Fruit fly (Drosophila melanogaster) whole organism, embryonic: Measurements from ENCODE around the gene CG15023.

Experiments used
- CG10462 ChIP-seq: fragments of 200-800 bp; sonication (Bioruptor generic); optimal IDR thresholded peaks from 2 replicates; lab custom pipeline; 2016; ENCODE audit warnings: missing biosample characterization, missing genetic modification characterization
- CG12299 ChIP-seq: fragments of 200-800 bp; sonication (Bioruptor generic); optimal IDR thresholded peaks from 2 replicates; lab custom pipeline; 2018; ENCODE audit warnings: missing biosample characterization, mild to moderate bottlenecking, missing genetic modification characterization
- CG13296 ChIP-seq: fragments of 200-800 bp; sonication (Bioruptor generic); optimal IDR thresholded peaks from 3 replicates; lab custom pipeline; 2018; ENCODE audit warnings: missing biosample characterization, mild to moderate bottlenecking, missing genetic modification characterization
- CG13775 ChIP-seq: fragments of 200-800 bp; sonication (Bioruptor generic); optimal IDR thresholded peaks from 3 replicates; lab custom pipeline; 2017; ENCODE audit warnings: missing biosample characterization, mild to moderate bottlenecking, missing genetic modification characterization
- CG16815 ChIP-seq: fragments of 200-800 bp; sonication (Bioruptor generic); optimal IDR thresholded peaks from 3 replicates; lab custom pipeline; 2017; ENCODE audit warnings: missing biosample characterization, mild to moderate bottlenecking, missing genetic modification characterization
- CG17186 ChIP-seq: fragments of 200-800 bp; sonication (Bioruptor generic); optimal IDR thresholded peaks from 3 replicates; lab custom pipeline; 2017; ENCODE audit warnings: missing biosample characterization, missing genetic modification reagents, missing genetic modification characterization
- CG17568 ChIP-seq: fragments of 200-800 bp; sonication (Bioruptor generic); optimal IDR thresholded peaks from 2 replicates; lab custom pipeline; 2018; ENCODE audit warnings: missing biosample characterization, mild to moderate bottlenecking, missing genetic modification characterization, moderate library complexity
- CG2712 ChIP-seq: fragments of 200-800 bp; optimal IDR thresholded peaks from 3 replicates; lab custom pipeline; 2019; ENCODE audit warnings: missing biosample characterization, mild to moderate bottlenecking, missing genetic modification characterization, moderate library complexity
- CG3065 ChIP-seq: fragments of 200-800 bp; sonication (Bioruptor generic); optimal IDR thresholded peaks from 2 replicates; lab custom pipeline; 2016; ENCODE audit warnings: missing biosample characterization, missing genetic modification characterization
- CG31224 ChIP-seq: fragments of 200-800 bp; sonication (Bioruptor generic); IDR thresholded peaks from 2 replicates; pipeline ENCODE4 v1.3.6; 2022; ENCODE audit warnings: missing biosample characterization, missing genetic modification characterization
- CG3726 ChIP-seq: fragments of 200-800 bp; sonication (Bioruptor generic); IDR thresholded peaks from 3 replicates; pipeline ENCODE4, ENCODE4 v1.3.6; 2022; ENCODE audit warnings: missing biosample characterization, missing genetic modification characterization
- CG4854 ChIP-seq: fragments of 200-800 bp; sonication (Bioruptor generic); optimal IDR thresholded peaks from 2 replicates; lab custom pipeline; 2016; ENCODE audit warnings: missing biosample characterization, missing genetic modification characterization, inconsistent platforms
- CG6683 ChIP-seq: fragments of 200-800 bp; sonication (Bioruptor generic); optimal IDR thresholded peaks from 2 replicates; lab custom pipeline; 2017; ENCODE audit warnings: missing biosample characterization, mild to moderate bottlenecking, missing genetic modification characterization, missing genetic modification reagents
- CG6791 ChIP-seq: fragments of 200-800 bp; sonication (Bioruptor generic); IDR thresholded peaks from 3 replicates; pipeline ENCODE4 v1.3.6; 2022; ENCODE audit warnings: missing biosample characterization, missing genetic modification characterization; ENCODE audit not compliant: partially characterized antibody
- CG6813 ChIP-seq: fragments of 200-800 bp; sonication (Bioruptor generic); optimal IDR thresholded peaks from 2 replicates; lab custom pipeline; 2017; ENCODE audit warnings: missing biosample characterization, missing genetic modification characterization, mild to moderate bottlenecking, moderate library complexity, missing genetic modification reagents
- CG9437 ChIP-seq: fragments of 200-800 bp; sonication (Bioruptor generic); optimal IDR thresholded peaks from 2 replicates; lab custom pipeline; 2018; ENCODE audit warnings: missing biosample characterization, mild to moderate bottlenecking, missing genetic modification characterization
- CG9727 ChIP-seq: fragments of 200-800 bp; sonication (Bioruptor generic); optimal IDR thresholded peaks from 3 replicates; lab custom pipeline; 2017; ENCODE audit warnings: missing biosample characterization, mild to moderate bottlenecking, missing genetic modification characterization
- CG9932 ChIP-seq: fragments of 200-800 bp; sonication (Bioruptor generic); IDR thresholded peaks from 2 replicates; pipeline ENCODE4 v1.3.6; 2022; ENCODE audit warnings: missing biosample characterization, missing genetic modification characterization
- ERR ChIP-seq: fragments of 200-800 bp; sonication (Bioruptor generic); optimal IDR thresholded peaks from 2 replicates; lab custom pipeline; 2016; ENCODE audit warnings: missing biosample characterization, missing genetic modification characterization
- H15 ChIP-seq: fragments of 200-800 bp; sonication (Bioruptor generic); IDR thresholded peaks from 3 replicates; pipeline ENCODE4 v1.3.6; 2022; ENCODE audit warnings: missing biosample characterization, missing genetic modification characterization
- HLHmδ ChIP-seq: fragments of 200-800 bp; sonication (Bioruptor generic); optimal IDR thresholded peaks from 2 replicates; lab custom pipeline; 2018; ENCODE audit warnings: missing biosample characterization, mild to moderate bottlenecking, missing genetic modification characterization, moderate library complexity
- HmgZ ChIP-seq: fragments of 200-800 bp; sonication (Bioruptor generic); optimal IDR thresholded peaks from 2 replicates; lab custom pipeline; 2018; ENCODE audit warnings: missing biosample characterization, mild to moderate bottlenecking, missing genetic modification characterization
- Lim3 ChIP-seq: fragments of 200-800 bp; sonication (Bioruptor generic); IDR thresholded peaks from 2 replicates; pipeline ENCODE4 v1.3.6; 2022; ENCODE audit warnings: missing biosample characterization, missing genetic modification characterization
- Lpt ChIP-seq: fragments of >200 bp; optimal IDR thresholded peaks from 2 replicates; lab custom pipeline; 2018; ENCODE audit warnings: missing biosample characterization, missing genetic modification characterization
- Mes4 ChIP-seq: fragments of 200-800 bp; sonication (Bioruptor generic); optimal IDR thresholded peaks from 2 replicates; lab custom pipeline; 2016; ENCODE audit warnings: missing biosample characterization, missing genetic modification characterization
- NK7.1 ChIP-seq: fragments of 200-800 bp; sonication (Bioruptor generic); optimal IDR thresholded peaks from 3 replicates; lab custom pipeline; 2016; ENCODE audit warnings: missing biosample characterization, missing genetic modification characterization
- Sin3A ChIP-seq: fragments of >200 bp; optimal IDR thresholded peaks from 2 replicates; lab custom pipeline; 2018
- ab ChIP-seq: fragments of 200-800 bp; sonication (Bioruptor generic); optimal IDR thresholded peaks from 2 replicates; lab custom pipeline; 2016; ENCODE audit warnings: missing biosample characterization, missing genetic modification characterization
- az2 ChIP-seq: fragments of 200-800 bp; sonication (Bioruptor generic); optimal IDR thresholded peaks from 3 replicates; lab custom pipeline; 2016; ENCODE audit warnings: missing biosample characterization, missing genetic modification characterization
- bbx ChIP-seq: fragments of 200-800 bp; sonication (Bioruptor generic); IDR thresholded peaks from 2 replicates; pipeline ENCODE4 v1.3.6; 2022; ENCODE audit warnings: missing biosample characterization, missing genetic modification characterization; ENCODE audit not compliant: partially characterized antibody
- caup ChIP-seq: fragments of 200-800 bp; sonication (Bioruptor generic); optimal IDR thresholded peaks from 3 replicates; lab custom pipeline; 2017; ENCODE audit warnings: missing biosample characterization, mild to moderate bottlenecking, missing genetic modification characterization, moderate library complexity; ENCODE audit not compliant: severe bottlenecking
- ci ChIP-seq: fragments of 200-800 bp; sonication (Bioruptor generic); IDR thresholded peaks from 3 replicates; pipeline ENCODE4 v1.3.6; 2022; ENCODE audit warnings: missing biosample characterization, missing genetic modification characterization
- crc ChIP-seq: fragments of 200-800 bp; sonication (Bioruptor generic); optimal IDR thresholded peaks from 2 replicates; lab custom pipeline; 2016; ENCODE audit warnings: missing biosample characterization, missing genetic modification characterization
- croc ChIP-seq: fragments of 200-800 bp; sonication (Bioruptor generic); conservative IDR thresholded peaks from 3 replicates; pipeline ENCODE4 v1.3.6; 2022; ENCODE audit warnings: missing biosample characterization, missing genetic modification characterization
- da ChIP-seq: fragments of 200-800 bp; sonication (Bioruptor generic); optimal IDR thresholded peaks from 2 replicates; lab custom pipeline; 2016; ENCODE audit warnings: missing biosample characterization, missing genetic modification characterization
- dati ChIP-seq: fragments of 200-800 bp; sonication (Bioruptor generic); IDR thresholded peaks from 2 replicates; pipeline ENCODE4 v1.3.6; 2022; ENCODE audit warnings: missing biosample characterization, missing genetic modification characterization
- dimm ChIP-seq: fragments of 200-800 bp; sonication (Bioruptor generic); IDR thresholded peaks from 2 replicates; pipeline ENCODE4 v1.3.6; 2022; ENCODE audit warnings: missing biosample characterization, missing genetic modification characterization
- dysf ChIP-seq: fragments of 200-800 bp; sonication (Bioruptor generic); IDR thresholded peaks from 3 replicates; pipeline ENCODE4 v1.3.6; 2022; ENCODE audit warnings: missing biosample characterization, missing genetic modification characterization
- ems ChIP-seq: fragments of 200-800 bp; sonication (Bioruptor generic); optimal IDR thresholded peaks from 3 replicates; lab custom pipeline; 2016; ENCODE audit warnings: missing biosample characterization, missing genetic modification characterization
- gce ChIP-seq: fragments of 200-800 bp; sonication (Bioruptor generic); IDR thresholded peaks from 3 replicates; pipeline ENCODE4 v1.3.6; 2022; ENCODE audit warnings: missing biosample characterization, missing genetic modification characterization
- jing ChIP-seq: fragments of 200-800 bp; sonication (Bioruptor generic); optimal IDR thresholded peaks from 2 replicates; lab custom pipeline; 2018; ENCODE audit warnings: missing biosample characterization, mild to moderate bottlenecking, missing genetic modification characterization
- klu ChIP-seq: fragments of 200-800 bp; sonication (Bioruptor generic); IDR thresholded peaks from 2 replicates; pipeline ENCODE4 v1.3.6; 2022; ENCODE audit warnings: missing biosample characterization, missing genetic modification characterization
- pnt ChIP-seq: fragments of 200-800 bp; sonication (Bioruptor generic); optimal IDR thresholded peaks from 3 replicates; lab custom pipeline; 2016; ENCODE audit warnings: missing biosample characterization, missing genetic modification characterization
- prd ChIP-seq, 3 experiments: fragments of >200 bp in 2 of 3; fragments of 200-800 bp in 1 of 3; sonication (Bioruptor generic) in 1 of 3; optimal IDR thresholded peaks in 2 of 3; IDR thresholded peaks in 1 of 3; 2 replicates in 2 of 3; 3 replicates in 1 of 3; pipeline versions ENCODE4 v1.3.6 to Lab custom; 2017 to 2022; ENCODE audit warnings: missing biosample characterization in 1 of 3, missing genetic modification characterization in 1 of 3
- pros ChIP-seq: fragments of 200-800 bp; sonication (Bioruptor generic); optimal IDR thresholded peaks from 3 replicates; lab custom pipeline; 2019; ENCODE audit warnings: missing biosample characterization, mild to moderate bottlenecking, missing genetic modification characterization, moderate library complexity
- pum ChIP-seq: fragments of 200-800 bp; sonication (Bioruptor generic); optimal IDR thresholded peaks from 2 replicates; lab custom pipeline; 2016; ENCODE audit warnings: missing biosample characterization, missing genetic modification characterization
- salm ChIP-seq: fragments of 200-800 bp; sonication (Bioruptor generic); optimal IDR thresholded peaks from 2 replicates; lab custom pipeline; 2018; ENCODE audit warnings: missing biosample characterization, mild to moderate bottlenecking, missing genetic modification characterization
- schlank ChIP-seq: fragments of 200-800 bp; sonication (Bioruptor generic); optimal IDR thresholded peaks from 2 replicates; lab custom pipeline; 2018; ENCODE audit warnings: missing biosample characterization, mild to moderate bottlenecking, missing genetic modification characterization
- ssp ChIP-seq: fragments of 200-800 bp; sonication (Bioruptor generic); IDR thresholded peaks from 2 replicates; pipeline ENCODE4 v1.3.6; 2022; ENCODE audit warnings: missing biosample characterization, missing genetic modification characterization
- zen2 ChIP-seq: fragments of 200-800 bp; sonication (Bioruptor generic); IDR thresholded peaks from 3 replicates; pipeline ENCODE4 v1.3.6; 2022; ENCODE audit warnings: missing biosample characterization, missing genetic modification characterization; ENCODE audit not compliant: partially characterized antibody
- zf30C ChIP-seq: fragments of 200-800 bp; sonication (Bioruptor generic); optimal IDR thresholded peaks from 3 replicates; lab custom pipeline; 2018; ENCODE audit warnings: missing biosample characterization, mild to moderate bottlenecking, missing genetic modification characterization

The CG15023 gene

dm6 chr3L:4461454-4462045, at the start of gene CG15023 (continued):
- TF ChIP-seq CG4854 (GFP tag; lab: Kevin White, UChicago) (no peak), caup (GFP tag; lab: Kevin White, UChicago) (no peak), CG13296 (GFP tag; lab: Kevin White, UChicago) (peak; percentile 61), CG6791 (GFP tag; lab: Robert Waterston, UW) (no peak), pum (no peak), H15 (GFP tag; lab: Robert Waterston, UW) (no peak), CG3726 (no peak), CG12299 (tag; lab: Kevin White, UChicago) (no peak), ab (GFP tag; lab: Kevin White, UChicago) (no peak), crc (GFP tag; lab: Kevin White, UChicago) (no peak), schlank (tag; lab: Kevin White, UChicago) (no peak), Mes4 (GFP tag; lab: Kevin White, UChicago) (no peak), gce (GFP tag; lab: Robert Waterston, UW) (no peak), Lim3 (GFP tag; lab: Robert Waterston, UW) (no peak), jing (GFP tag; lab: Kevin White, UChicago) (no peak), dati (GFP tag; lab: Robert Waterston, UW) (no peak), NK7.1 (no peak), Lpt (GFP tag; lab: Kevin White, UChicago) (no peak), HLHmδ (no peak), prd (optimal IDR thresholded peaks at IDR 0.05; lab: Kevin White, UChicago) (no peak), prd (GFP tag; IDR thresholded peaks at IDR 0.05; lab: Robert Waterston, UW) (0 out of 3 replicates have a peak, but pooled peaks have one; percentile 21), CG9932 (GFP tag; lab: Robert Waterston, UW) (no peak), CG17186 (no peak), ems (GFP tag; lab: Kevin White, UChicago) (no peak), pnt (GFP tag; lab: Kevin White, UChicago) (no peak), salm (tag; lab: Kevin White, UChicago) (no peak), az2 (no peak), CG13775 (no peak), CG6813 (GFP tag; lab: Kevin White, UChicago) (no peak), klu (GFP tag; lab: Robert Waterston, UW) (no peak), Sin3A (no peak), CG9727 (no peak), dimm (GFP tag; lab: Robert Waterston, UW) (no peak), dysf (GFP tag; lab: Robert Waterston, UW) (peak; percentile 69; the same call in 2 of the 3 replicates), croc (GFP tag; lab: Robert Waterston, UW) (no peak), ERR (GFP tag; lab: Kevin White, UChicago) (no peak), bbx (GFP tag; lab: Robert Waterston, UW) (no peak), CG31224 (GFP tag; lab: Robert Waterston, UW) (no peak), CG16815 (no peak), CG17568 (GFP tag; lab: Kevin White, UChicago) (peak; percentile 17), zf30C (no peak), da (no peak), ssp (GFP tag; lab: Robert Waterston, UW) (peak; percentile 24; the same call in 1 of the 2 replicates), pros (GFP tag; lab: Kevin White, UChicago) (no peak), CG3065 (GFP tag; lab: Kevin White, UChicago) (no peak), HmgZ (tag; lab: Kevin White, UChicago) (no peak), ci (GFP tag; lab: Robert Waterston, UW) (0 out of 3 replicates have a peak, but pooled peaks have one; percentile 36), CG10462 (GFP tag; lab: Kevin White, UChicago) (no peak), CG2712 (tag; lab: Kevin White, UChicago) (no peak), CG9437 (peak; percentile 14), zen2 (no peak), CG6683 (GFP tag; lab: Kevin White, UChicago) (no peak)
